Fruit fly (Drosophila melanogaster) whole organism, embryonic: Measurements from ENCODE around the gene CG7739.
A peak's percentile ranks its signal among the peaks of the same experiment; 100 is the strongest.

Source experiments
- BEAF-32 ChIP-seq: fragments of 200-800 bp; sonication (Bioruptor generic); optimal IDR thresholded peaks from 3 replicates; lab custom pipeline; 2017; ENCODE audit warnings: missing biosample characterization, missing genetic modification characterization, mild to moderate bottlenecking, moderate library complexity, missing genetic modification reagents
- CG10565 ChIP-seq: fragments of 200-800 bp; sonication (Bioruptor generic); optimal IDR thresholded peaks from 3 replicates; lab custom pipeline; 2016; ENCODE audit warnings: missing biosample characterization, mild to moderate bottlenecking, missing genetic modification characterization
- CG11504 ChIP-seq: fragments of 200-800 bp; sonication (Bioruptor generic); optimal IDR thresholded peaks from 3 replicates; lab custom pipeline; 2019; ENCODE audit warnings: missing biosample characterization, mild to moderate bottlenecking, missing genetic modification characterization, moderate library complexity
- CG12219 ChIP-seq: fragments of 200-800 bp; sonication (Bioruptor generic); optimal IDR thresholded peaks from 3 replicates; lab custom pipeline; 2018; ENCODE audit warnings: missing biosample characterization, mild to moderate bottlenecking, missing genetic modification characterization
- CG13424 ChIP-seq: fragments of 200-800 bp; sonication (Bioruptor generic); optimal IDR thresholded peaks from 2 replicates; lab custom pipeline; 2019; ENCODE audit warnings: missing biosample characterization, mild to moderate bottlenecking, missing genetic modification characterization, moderate library complexity
- CG14860 ChIP-seq: fragments of 200-800 bp; sonication (Bioruptor generic); IDR thresholded peaks from 3 replicates; pipeline ENCODE4 v1.3.6; 2022; ENCODE audit warnings: missing biosample characterization, missing genetic modification characterization; ENCODE audit not compliant: partially characterized antibody
- CG15073 ChIP-seq: fragments of 200-800 bp; sonication (Bioruptor generic); optimal IDR thresholded peaks from 2 replicates; lab custom pipeline; 2016; ENCODE audit warnings: missing biosample characterization, missing genetic modification characterization
- CG15601 ChIP-seq: fragments of 200-800 bp; sonication (Bioruptor generic); optimal IDR thresholded peaks from 3 replicates; lab custom pipeline; 2019; ENCODE audit warnings: missing biosample characterization, mild to moderate bottlenecking, missing genetic modification characterization, moderate library complexity
- CG1602 ChIP-seq: fragments of 200-800 bp; sonication (Bioruptor generic); optimal IDR thresholded peaks from 3 replicates; lab custom pipeline; 2016; ENCODE audit warnings: missing biosample characterization, missing genetic modification characterization
- CG1647 ChIP-seq: fragments of 200-800 bp; sonication (Bioruptor generic); optimal IDR thresholded peaks from 3 replicates; lab custom pipeline; 2016; ENCODE audit warnings: missing biosample characterization, missing genetic modification characterization
- CG1792 ChIP-seq: fragments of 200-800 bp; sonication (Bioruptor generic); optimal IDR thresholded peaks from 2 replicates; lab custom pipeline; 2016; ENCODE audit warnings: missing biosample characterization, missing genetic modification characterization
- CG2202 ChIP-seq: fragments of 200-800 bp; sonication (Bioruptor generic); optimal IDR thresholded peaks from 2 replicates; lab custom pipeline; 2018; ENCODE audit warnings: missing biosample characterization, mild to moderate bottlenecking, missing genetic modification characterization
- CG30431 ChIP-seq: fragments of 200-800 bp; sonication (Bioruptor generic); optimal IDR thresholded peaks from 2 replicates; lab custom pipeline; 2017; ENCODE audit warnings: missing biosample characterization, missing genetic modification characterization
- CG3281 ChIP-seq: fragments of 200-800 bp; sonication (Bioruptor generic); optimal IDR thresholded peaks from 3 replicates; lab custom pipeline; 2017; ENCODE audit warnings: missing biosample characterization, mild to moderate bottlenecking, missing genetic modification characterization
- CG7357 ChIP-seq: fragments of 200-800 bp; sonication (Bioruptor generic); IDR thresholded peaks from 3 replicates; pipeline ENCODE4 v1.3.6; 2022; ENCODE audit warnings: missing biosample characterization, missing genetic modification characterization
- CG7372 ChIP-seq: fragments of 200-800 bp; sonication (Bioruptor generic); IDR thresholded peaks from 2 replicates; pipeline ENCODE4 v1.3.6; 2022; ENCODE audit warnings: missing biosample characterization, missing genetic modification characterization
- CG9437 ChIP-seq: fragments of 200-800 bp; sonication (Bioruptor generic); optimal IDR thresholded peaks from 2 replicates; lab custom pipeline; 2018; ENCODE audit warnings: missing biosample characterization, mild to moderate bottlenecking, missing genetic modification characterization
- D ChIP-seq, 2 experiments: fragments of 200-800 bp in 1 of 2; fragments of >200 bp in 1 of 2; sonication (Bioruptor generic) in 1 of 2; optimal IDR thresholded peaks; 2 replicates in 1 of 2; 3 replicates in 1 of 2; lab custom pipeline; 2017; ENCODE audit warnings: mild to moderate bottlenecking in 1 of 2, missing biosample characterization in 1 of 2, missing genetic modification characterization in 1 of 2, missing genetic modification reagents in 1 of 2
- HmgD ChIP-seq: fragments of 200-800 bp; sonication (Bioruptor generic); optimal IDR thresholded peaks from 3 replicates; lab custom pipeline; 2016; ENCODE audit warnings: missing biosample characterization, missing genetic modification characterization
- Hmr ChIP-seq: fragments of 200-800 bp; sonication (Bioruptor generic); optimal IDR thresholded peaks from 3 replicates; lab custom pipeline; 2017; ENCODE audit warnings: mild to moderate bottlenecking, missing biosample characterization, missing genetic modification reagents, missing genetic modification characterization
- Hr3 ChIP-seq: fragments of 200-800 bp; sonication (Bioruptor generic); optimal IDR thresholded peaks from 3 replicates; lab custom pipeline; 2016; ENCODE audit warnings: missing biosample characterization, missing genetic modification characterization
- Jarid2 ChIP-seq: fragments of 200-800 bp; sonication (Bioruptor generic); optimal IDR thresholded peaks from 3 replicates; lab custom pipeline; 2017; ENCODE audit warnings: mild to moderate bottlenecking, missing biosample characterization, missing genetic modification reagents, missing genetic modification characterization
- Taf1 ChIP-seq: fragments of 200-800 bp; sonication (Bioruptor generic); IDR thresholded peaks from 2 replicates; pipeline ENCODE4 v1.3.6; 2022; ENCODE audit warnings: missing biosample characterization, missing genetic modification characterization
- YL-1 ChIP-seq: fragments of 200-800 bp; sonication (Bioruptor generic); optimal IDR thresholded peaks from 3 replicates; lab custom pipeline; 2017; ENCODE audit warnings: missing biosample characterization, mild to moderate bottlenecking, missing genetic modification characterization
- aop ChIP-seq: fragments of 200-800 bp; sonication (Bioruptor generic); IDR thresholded peaks from 2 replicates; pipeline ENCODE4 v1.3.6; 2022; ENCODE audit warnings: missing biosample characterization, missing genetic modification characterization
- da ChIP-seq: fragments of 200-800 bp; sonication (Bioruptor generic); optimal IDR thresholded peaks from 2 replicates; lab custom pipeline; 2016; ENCODE audit warnings: missing biosample characterization, missing genetic modification characterization
- dan ChIP-seq: fragments of 200-800 bp; sonication (Bioruptor generic); IDR thresholded peaks from 2 replicates; pipeline ENCODE4 v1.3.6; 2022; ENCODE audit warnings: missing biosample characterization, missing genetic modification characterization
- dati ChIP-seq: fragments of 200-800 bp; sonication (Bioruptor generic); IDR thresholded peaks from 2 replicates; pipeline ENCODE4 v1.3.6; 2022; ENCODE audit warnings: missing biosample characterization, missing genetic modification characterization
- exex ChIP-seq: fragments of 200-800 bp; sonication (Bioruptor generic); optimal IDR thresholded peaks from 4 replicates; lab custom pipeline; 2018; ENCODE audit warnings: missing biosample characterization, mild to moderate bottlenecking, missing genetic modification characterization, moderate library complexity
- fd3F ChIP-seq: fragments of 200-800 bp; sonication (Bioruptor generic); optimal IDR thresholded peaks from 2 replicates; lab custom pipeline; 2018; ENCODE audit warnings: missing biosample characterization, mild to moderate bottlenecking, missing genetic modification characterization, moderate library complexity
- gfzf ChIP-seq: fragments of 200-800 bp; sonication (Bioruptor generic); optimal IDR thresholded peaks from 2 replicates; lab custom pipeline; 2016; ENCODE audit warnings: missing biosample characterization, mild to moderate bottlenecking, missing genetic modification characterization, moderate library complexity
- gro ChIP-seq: fragments of 200-800 bp; sonication (Bioruptor generic); optimal IDR thresholded peaks from 2 replicates; lab custom pipeline; 2016; ENCODE audit warnings: missing biosample characterization, missing genetic modification characterization
- her ChIP-seq: fragments of 200-800 bp; sonication (Bioruptor generic); optimal IDR thresholded peaks from 2 replicates; lab custom pipeline; 2016; ENCODE audit warnings: missing biosample characterization, missing genetic modification characterization
- inv ChIP-seq: fragments of 200-800 bp; sonication (Bioruptor generic); IDR thresholded peaks from 2 replicates; pipeline ENCODE4 v1.3.6; 2022; ENCODE audit warnings: missing biosample characterization, missing genetic modification characterization; ENCODE audit not compliant: partially characterized antibody
- klu ChIP-seq: fragments of 200-800 bp; sonication (Bioruptor generic); IDR thresholded peaks from 2 replicates; pipeline ENCODE4 v1.3.6; 2022; ENCODE audit warnings: missing biosample characterization, missing genetic modification characterization
- lola ChIP-seq, 3 experiments: fragments of >200 bp in 2 of 3; fragments of 200-800 bp in 1 of 3; sonication (Bioruptor generic) in 1 of 3; optimal IDR thresholded peaks; 2 replicates each; lab custom pipeline; 2017 to 2019; ENCODE audit warnings: missing biosample characterization in 3 of 3, missing genetic modification characterization in 3 of 3, mild to moderate bottlenecking in 1 of 3, moderate library complexity in 1 of 3
- mirr ChIP-seq: fragments of 200-800 bp; sonication (Bioruptor generic); optimal IDR thresholded peaks from 3 replicates; lab custom pipeline; 2018; ENCODE audit warnings: missing biosample characterization, mild to moderate bottlenecking, missing genetic modification characterization
- oc ChIP-seq: fragments of 200-800 bp; sonication (Bioruptor generic); optimal IDR thresholded peaks from 2 replicates; lab custom pipeline; 2018; ENCODE audit warnings: missing biosample characterization, mild to moderate bottlenecking, missing genetic modification characterization, moderate library complexity
- pan ChIP-seq, 4 experiments: fragments of >200 bp in 3 of 4; fragments of 200-800 bp in 1 of 4; sonication (Bioruptor generic) in 1 of 4; optimal IDR thresholded peaks in 3 of 4; IDR thresholded peaks in 1 of 4; 2 replicates each; pipeline versions ENCODE4 v1.3.6 to Lab custom; 2017 to 2022; ENCODE audit warnings: missing biosample characterization in 2 of 4, missing genetic modification characterization in 2 of 4, mixed read lengths in 1 of 4
- peb ChIP-seq: fragments of 200-800 bp; sonication (Bioruptor generic); IDR thresholded peaks from 2 replicates; pipeline ENCODE4 v1.3.6; 2022; ENCODE audit warnings: missing biosample characterization, missing genetic modification characterization
- run ChIP-seq: fragments of 200-800 bp; sonication (Bioruptor generic); optimal IDR thresholded peaks from 3 replicates; lab custom pipeline; 2018; ENCODE audit warnings: missing biosample characterization, mild to moderate bottlenecking, missing genetic modification characterization
- sima ChIP-seq: fragments of 200-800 bp; sonication (Bioruptor generic); optimal IDR thresholded peaks from 2 replicates; lab custom pipeline; 2016; ENCODE audit warnings: missing biosample characterization, missing genetic modification characterization
- slou ChIP-seq: fragments of 200-800 bp; sonication (Bioruptor generic); optimal IDR thresholded peaks from 3 replicates; lab custom pipeline; 2016; ENCODE audit warnings: missing biosample characterization, missing genetic modification characterization
- sob ChIP-seq: fragments of 200-800 bp; sonication (Bioruptor generic); IDR thresholded peaks from 2 replicates; pipeline ENCODE4 v1.3.6; 2022; ENCODE audit warnings: missing biosample characterization, missing genetic modification characterization
- tin ChIP-seq: fragments of 200-800 bp; sonication (Bioruptor generic); optimal IDR thresholded peaks from 3 replicates; lab custom pipeline; 2016; ENCODE audit warnings: missing biosample characterization, missing genetic modification characterization
- tio ChIP-seq: fragments of 200-800 bp; sonication (Bioruptor generic); optimal IDR thresholded peaks from 2 replicates; lab custom pipeline; 2017; ENCODE audit warnings: missing biosample characterization, missing genetic modification characterization, inconsistent platforms
- tx ChIP-seq: fragments of 200-800 bp; sonication (Bioruptor generic); optimal IDR thresholded peaks from 2 replicates; lab custom pipeline; 2016; ENCODE audit warnings: missing biosample characterization, missing genetic modification characterization
- zf30C ChIP-seq: fragments of 200-800 bp; sonication (Bioruptor generic); optimal IDR thresholded peaks from 3 replicates; lab custom pipeline; 2018; ENCODE audit warnings: missing biosample characterization, mild to moderate bottlenecking, missing genetic modification characterization

Gene CG7739

DNA sequence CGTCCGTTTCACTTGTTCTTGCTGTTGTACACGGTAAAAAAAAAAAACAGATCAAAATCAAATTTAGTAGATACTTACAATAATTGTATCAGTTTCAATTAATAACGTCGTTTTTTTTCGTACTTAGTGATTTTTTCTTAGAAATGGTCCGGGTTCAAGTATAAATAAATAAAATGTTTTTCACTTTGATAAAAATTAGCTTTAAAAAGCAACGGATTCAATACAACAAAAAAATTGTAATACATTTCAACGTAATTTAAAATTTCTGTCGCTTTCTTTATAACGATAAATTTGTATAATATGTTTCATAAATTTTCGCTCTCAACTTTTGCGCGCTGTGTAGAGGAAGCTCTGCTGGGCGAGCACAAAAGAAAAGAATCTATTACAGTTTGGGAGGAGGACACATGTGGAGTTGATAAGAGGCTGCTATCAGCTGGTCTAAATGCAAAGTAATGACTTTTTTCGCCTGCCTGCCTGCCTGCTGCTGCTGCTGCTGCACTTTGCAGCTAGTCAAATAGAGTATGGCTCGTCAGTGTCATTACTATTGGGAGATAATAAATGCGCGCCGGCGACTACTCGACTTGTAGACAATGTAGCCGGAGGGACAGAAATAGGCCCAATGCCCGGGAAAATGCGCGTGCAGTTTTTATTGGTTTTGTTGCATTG is 24.8 kb downstream of the CG7739 start (continued):
- peak; percentile 70 for TF ChIP-seq CG3281 (GFP tag; lab: Kevin White, UChicago)
- peak; percentile 70 for TF ChIP-seq CG9437 (GFP tag; lab: Kevin White, UChicago)
- no peak for TF ChIP-seq da (GFP tag; lab: Kevin White, UChicago)
- TF ChIP-seq Hr3 (GFP tag; lab: Kevin White, UChicago), result peak; percentile 66
- no peak for TF ChIP-seq CG10565 (GFP tag; lab: Kevin White, UChicago)
- TF ChIP-seq CG14860 (GFP tag; lab: Robert Waterston, UW), result no peak
- peak; percentile 7 for TF ChIP-seq fd3F (GFP tag; lab: Kevin White, UChicago)
- TF ChIP-seq oc (tag; lab: Kevin White, UChicago), result peak; percentile 58
- peak; percentile 29 for TF ChIP-seq CG30431 (GFP tag; lab: Kevin White, UChicago)
- no peak for TF ChIP-seq slou
- no peak for TF ChIP-seq YL-1 (GFP tag; lab: Kevin White, UChicago)
- TF ChIP-seq sob (GFP tag; lab: Robert Waterston, UW), result peak; percentile 52; the same call in 1 of the 2 replicates
- TF ChIP-seq tio (GFP tag; lab: Kevin White, UChicago), result peak; percentile 68
- no peak for TF ChIP-seq HmgD
- no peak for TF ChIP-seq dati (GFP tag; lab: Robert Waterston, UW)
- no peak for TF ChIP-seq sima (GFP tag; lab: Kevin White, UChicago)
- no peak for TF ChIP-seq peb (GFP tag; lab: Robert Waterston, UW)
- peak; percentile 44; the same call in 1 of the 2 replicates for TF ChIP-seq klu
- peak; percentile 73 for TF ChIP-seq Hmr (GFP tag; lab: Kevin White, UChicago)
- no peak for TF ChIP-seq D (optimal IDR thresholded peaks at IDR 0.05; lab: Kevin White, UChicago)
- TF ChIP-seq D (GFP tag; optimal IDR thresholded peaks at IDR 0.05; lab: Kevin White, UChicago), result peak; percentile 64
- peak; percentile 19 for TF ChIP-seq CG1647 (GFP tag; lab: Kevin White, UChicago)
- no peak for TF ChIP-seq BEAF-32 (GFP tag; lab: Kevin White, UChicago)
- TF ChIP-seq CG2202 (tag; lab: Kevin White, UChicago), result peak; percentile 19
- TF ChIP-seq CG1792 (GFP tag; lab: Kevin White, UChicago), result no peak
- peak; percentile 71 for TF ChIP-seq CG13424
- peak; percentile 44 for TF ChIP-seq zf30C (GFP tag; lab: Kevin White, UChicago)
- peak; percentile 4 for TF ChIP-seq her (GFP tag; lab: Kevin White, UChicago)
- TF ChIP-seq tx, result peak; percentile 22
- TF ChIP-seq CG7372 (GFP tag; lab: Robert Waterston, UW), result no peak
- peak in 1 of 3 experiments; percentile 76 for TF ChIP-seq lola (GFP tag; optimal IDR thresholded peaks at IDR 0.05; lab: Kevin White, UChicago)
- peak; percentile 3 for TF ChIP-seq run (tag; lab: Kevin White, UChicago)
- peak; percentile 73 for TF ChIP-seq CG1602 (GFP tag; lab: Kevin White, UChicago)
- no peak for TF ChIP-seq mirr
- no peak for TF ChIP-seq exex (tag; lab: Kevin White, UChicago)
- TF ChIP-seq CG15601 (tag; lab: Kevin White, UChicago), result peak; percentile 63
- no peak for TF ChIP-seq inv (GFP tag; lab: Robert Waterston, UW)
- no peak for TF ChIP-seq gfzf
- no peak for TF ChIP-seq Jarid2 (GFP tag; lab: Kevin White, UChicago)
- TF ChIP-seq aop (GFP tag; lab: Robert Waterston, UW), result no peak
- peak; percentile 47; the same call in 1 of the 3 replicates for TF ChIP-seq CG7357 (GFP tag; lab: Robert Waterston, UW)
- TF ChIP-seq gro, result peak; percentile 20
- TF ChIP-seq Taf1 (GFP tag; lab: Robert Waterston, UW), result no peak
- peak; percentile 48 for TF ChIP-seq tin (GFP tag; lab: Kevin White, UChicago)
- TF ChIP-seq pan (optimal IDR thresholded peaks at IDR 0.05; lab: Kevin White, UChicago), result no peak
- TF ChIP-seq pan (GFP tag; optimal IDR thresholded peaks at IDR 0.05 in 1 of 2, IDR thresholded peaks at IDR 0.05 in 1 of 2), result peak in 1 of 2 experiments; percentile 66
- peak; percentile 0 for TF ChIP-seq CG12219 (GFP tag; lab: Kevin White, UChicago)
- TF ChIP-seq dan (GFP tag; lab: Robert Waterston, UW), result no peak
- peak; percentile 85 for TF ChIP-seq CG11504
- TF ChIP-seq CG15073 (GFP tag; lab: Kevin White, UChicago), result no peak
